Worm (Caenorhabditis elegans) whole organism, mixed stage, embryonic: ENCODE results near the gene mrpl-46.

Source experiments
- ceh-43 ChIP-seq: fragments of 200-800 bp; sonication (Bioruptor generic); optimal IDR thresholded peaks from 2 replicates; lab custom pipeline; 2018; ENCODE audit warnings: mild to moderate bottlenecking, missing genetic modification characterization, moderate library complexity, missing compliant biosample characterization
- ces-1 ChIP-seq: fragments of 150-350 bp; optimal IDR thresholded peaks from 2 replicates; lab custom pipeline; 2014; ENCODE audit warnings: missing biosample characterization, missing genetic modification reagents, missing genetic modification characterization
- elt-1 ChIP-seq: sonication (generic microtip); optimal IDR thresholded peaks from 2 replicates; lab custom pipeline; 2017; ENCODE audit warnings: missing genetic modification characterization, mild to moderate bottlenecking, missing compliant biosample characterization, antibody characterized with exemption, moderate library complexity, borderline replicate concordance; ENCODE audit not compliant: insufficient read depth
- nhr-237 ChIP-seq: fragments of 150-350 bp; optimal IDR thresholded peaks from 2 replicates; lab custom pipeline; 2014; ENCODE audit warnings: missing biosample characterization, missing genetic modification characterization
- nhr-76 ChIP-seq: sonication (generic microtip); optimal IDR thresholded peaks from 2 replicates; lab custom pipeline; 2017; ENCODE audit warnings: missing biosample characterization, missing genetic modification characterization
- pha-4 ChIP-seq: fragments of 150-350 bp; optimal IDR thresholded peaks from 2 replicates; lab custom pipeline; 2018; ENCODE audit warnings: missing biosample characterization, missing genetic modification reagents, missing genetic modification characterization
- unc-120 ChIP-seq: sonication (generic microtip); optimal IDR thresholded peaks from 2 replicates; lab custom pipeline; 2017; ENCODE audit warnings: missing genetic modification characterization, missing compliant biosample characterization; ENCODE audit not compliant: poor library complexity, severe bottlenecking
- zip-8 ChIP-seq: fragments of 150-350 bp; optimal IDR thresholded peaks from 2 replicates; lab custom pipeline; 2014; ENCODE audit warnings: missing biosample characterization, missing genetic modification characterization

The mrpl-46 gene

DNA sequence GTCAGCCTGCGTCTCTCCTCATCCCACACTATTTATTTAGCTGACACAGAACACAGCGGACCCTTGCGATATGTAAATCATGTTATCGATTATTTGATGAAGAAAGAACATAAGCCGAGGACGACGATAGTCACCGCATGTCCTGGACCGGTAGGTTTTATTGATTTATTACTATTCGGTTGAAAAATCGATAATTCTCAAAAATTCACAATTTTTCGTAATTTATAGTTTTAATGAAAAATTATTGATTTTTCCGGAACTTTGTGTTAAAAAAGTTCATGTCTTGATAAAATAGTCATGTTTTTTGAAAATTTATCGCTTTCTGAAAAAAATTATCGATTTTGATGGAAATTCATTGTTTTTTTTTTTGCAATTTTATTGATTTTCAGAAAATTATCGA, 47.6 kb downstream of the mrpl-46 start:
- TF ChIP-seq unc-120 (tag; lab: Kevin White, UChicago): no peak
- no peak for TF ChIP-seq pha-4 (tag; lab: Kevin White, UChicago)
- no peak for TF ChIP-seq zip-8 (tag; lab: Kevin White, UChicago)
- no peak for TF ChIP-seq ceh-43 (GFP tag; lab: Kevin White, UChicago)
- TF ChIP-seq nhr-237 (tag; lab: Kevin White, UChicago): no peak
- no peak for TF ChIP-seq nhr-76
- TF ChIP-seq elt-1: no peak
- TF ChIP-seq ces-1 (GFP tag; lab: Kevin White, UChicago): no peak
